Worm (Caenorhabditis elegans) whole organism, late embryonic: ENCODE data around the gene H43I07.4.

ENCODE experiments used
- C08G9.2 ChIP-seq: sonication (generic microtip); optimal IDR thresholded peaks from 2 replicates; lab custom pipeline; 2016; ENCODE audit warnings: mild to moderate bottlenecking, missing genetic modification characterization, moderate library complexity, missing compliant biosample characterization
- K02D7.2 ChIP-seq: sonication (generic microtip); optimal IDR thresholded peaks from 2 replicates; lab custom pipeline; 2017; ENCODE audit warnings: mild to moderate bottlenecking, missing genetic modification characterization, missing compliant biosample characterization
- T23F11.4 ChIP-seq: fragments of 200-800 bp; sonication (Bioruptor generic); optimal IDR thresholded peaks from 2 replicates; lab custom pipeline; 2018; ENCODE audit warnings: mild to moderate bottlenecking, missing genetic modification characterization, missing compliant biosample characterization
- Y22D7AL.16 ChIP-seq: sonication (generic microtip); optimal IDR thresholded peaks from 2 replicates; lab custom pipeline; 2016; ENCODE audit warnings: missing genetic modification characterization, missing compliant biosample characterization
- ahr-1 ChIP-seq: sonication (generic microtip); optimal IDR thresholded peaks from 2 replicates; lab custom pipeline; 2016; ENCODE audit warnings: missing genetic modification characterization, missing compliant biosample characterization
- ama-1 ChIP-seq: fragments of 150-350 bp; optimal IDR thresholded peaks from 2 replicates; lab custom pipeline; 2014
- ceh-14 ChIP-seq: sonication (generic microtip); optimal IDR thresholded peaks from 2 replicates; lab custom pipeline; 2016; ENCODE audit warnings: missing genotype, missing genetic modification characterization, missing compliant biosample characterization
- ceh-18 ChIP-seq: sonication (generic microtip); optimal IDR thresholded peaks from 2 replicates; lab custom pipeline; 2016; ENCODE audit warnings: missing genetic modification characterization, missing compliant biosample characterization
- ceh-30 ChIP-seq: fragments of 150-350 bp; optimal IDR thresholded peaks from 2 replicates; lab custom pipeline; 2014; ENCODE audit warnings: missing biosample characterization, missing genetic modification characterization
- ceh-31 ChIP-seq: sonication (generic microtip); optimal IDR thresholded peaks from 2 replicates; lab custom pipeline; 2016; ENCODE audit warnings: missing genetic modification characterization, missing compliant biosample characterization
- ceh-34 ChIP-seq: sonication (generic microtip); optimal IDR thresholded peaks from 2 replicates; lab custom pipeline; 2016; ENCODE audit warnings: mild to moderate bottlenecking, missing genetic modification characterization, missing compliant biosample characterization
- ceh-48 ChIP-seq: sonication (generic microtip); optimal IDR thresholded peaks from 2 replicates; lab custom pipeline; 2016; ENCODE audit warnings: missing genetic modification characterization, inconsistent platforms, missing compliant biosample characterization
- ceh-9 ChIP-seq: sonication (generic microtip); optimal IDR thresholded peaks from 2 replicates; lab custom pipeline; 2016; ENCODE audit warnings: mild to moderate bottlenecking, missing genetic modification characterization, inconsistent platforms, missing compliant biosample characterization
- dmd-4 ChIP-seq: sonication (generic microtip); optimal IDR thresholded peaks from 2 replicates; lab custom pipeline; 2016; ENCODE audit warnings: borderline replicate concordance, missing genetic modification characterization, missing compliant biosample characterization
- dve-1 ChIP-seq: sonication (generic microtip); optimal IDR thresholded peaks from 2 replicates; lab custom pipeline; 2017; ENCODE audit warnings: antibody characterized with exemption, mild to moderate bottlenecking, missing genetic modification characterization, missing compliant biosample characterization
- elt-4 ChIP-seq: sonication (generic microtip); optimal IDR thresholded peaks from 2 replicates; lab custom pipeline; 2016; ENCODE audit warnings: missing genetic modification characterization, missing compliant biosample characterization
- ets-4 ChIP-seq: sonication (generic microtip); optimal IDR thresholded peaks from 2 replicates; lab custom pipeline; 2016; ENCODE audit warnings: missing genetic modification characterization, missing compliant biosample characterization
- fax-1 ChIP-seq: sonication (generic microtip); optimal IDR thresholded peaks from 2 replicates; lab custom pipeline; 2016; ENCODE audit warnings: missing genotype, missing genetic modification characterization, missing compliant biosample characterization
- gmeb-2 ChIP-seq: sonication (generic microtip); optimal IDR thresholded peaks from 2 replicates; lab custom pipeline; 2016; ENCODE audit warnings: missing genetic modification characterization, inconsistent platforms, missing compliant biosample characterization
- hlh-13 ChIP-seq: fragments of 200-800 bp; sonication (Bioruptor generic); optimal IDR thresholded peaks from 2 replicates; lab custom pipeline; 2018; ENCODE audit warnings: mild to moderate bottlenecking, missing genetic modification characterization, missing compliant biosample characterization
- hlh-15 ChIP-seq: sonication (generic microtip); optimal IDR thresholded peaks from 2 replicates; lab custom pipeline; 2016; ENCODE audit warnings: missing genetic modification characterization, missing compliant biosample characterization
- hlh-30 ChIP-seq: sonication (generic microtip); optimal IDR thresholded peaks from 2 replicates; lab custom pipeline; 2017; ENCODE audit warnings: antibody characterized with exemption, missing genetic modification characterization, missing compliant biosample characterization; ENCODE audit not compliant: insufficient read depth
- lim-6 ChIP-seq: sonication (generic microtip); optimal IDR thresholded peaks from 2 replicates; lab custom pipeline; 2016; ENCODE audit warnings: missing genetic modification characterization, missing compliant biosample characterization
- madf-2 ChIP-seq: sonication (generic microtip); optimal IDR thresholded peaks from 2 replicates; lab custom pipeline; 2017; ENCODE audit warnings: missing genetic modification characterization, missing compliant biosample characterization
- mec-3 ChIP-seq: sonication (generic microtip); optimal IDR thresholded peaks from 2 replicates; lab custom pipeline; 2016; ENCODE audit warnings: borderline replicate concordance, missing genetic modification characterization, missing compliant biosample characterization
- nfya-1 ChIP-seq: sonication (generic microtip); optimal IDR thresholded peaks from 2 replicates; lab custom pipeline; 2017; ENCODE audit warnings: missing genetic modification characterization, mild to moderate bottlenecking, missing compliant biosample characterization, antibody characterized with exemption, moderate library complexity
- nhr-11 ChIP-seq: fragments of 150-350 bp; optimal IDR thresholded peaks from 2 replicates; lab custom pipeline; 2014; ENCODE audit warnings: missing biosample characterization, missing genetic modification characterization
- npax-4 ChIP-seq: sonication (generic microtip); optimal IDR thresholded peaks from 2 replicates; lab custom pipeline; 2016; ENCODE audit warnings: missing genetic modification characterization, missing compliant biosample characterization
- pat-9 ChIP-seq: fragments of 200-800 bp; sonication (Bioruptor generic); optimal IDR thresholded peaks from 2 replicates; lab custom pipeline; 2018; ENCODE audit warnings: mild to moderate bottlenecking, missing genetic modification characterization, moderate library complexity, missing compliant biosample characterization
- pax-1 ChIP-seq: fragments of 150-350 bp; optimal IDR thresholded peaks from 2 replicates; lab custom pipeline; 2014; ENCODE audit warnings: missing biosample characterization, missing genetic modification characterization
- pha-2 ChIP-seq: sonication (generic microtip); optimal IDR thresholded peaks from 2 replicates; lab custom pipeline; 2017; ENCODE audit warnings: mild to moderate bottlenecking, missing genetic modification characterization, missing compliant biosample characterization
- ref-2 ChIP-seq: sonication (generic microtip); optimal IDR thresholded peaks from 2 replicates; lab custom pipeline; 2016; ENCODE audit warnings: missing genetic modification characterization, missing compliant biosample characterization
- rnt-1 ChIP-seq: sonication (generic microtip); optimal IDR thresholded peaks from 2 replicates; lab custom pipeline; 2016; ENCODE audit warnings: missing genetic modification characterization, missing compliant biosample characterization
- sdc-2 ChIP-seq: sonication (generic microtip); optimal IDR thresholded peaks from 2 replicates; lab custom pipeline; 2016; ENCODE audit warnings: missing genotype, missing genetic modification characterization, missing compliant biosample characterization
- syd-9 ChIP-seq: sonication (generic microtip); optimal IDR thresholded peaks from 2 replicates; lab custom pipeline; 2016; ENCODE audit warnings: mild to moderate bottlenecking, missing genetic modification characterization, moderate library complexity, missing compliant biosample characterization
- tbx-7 ChIP-seq: sonication (generic microtip); optimal IDR thresholded peaks from 2 replicates; lab custom pipeline; 2016; ENCODE audit warnings: missing genotype, missing genetic modification characterization, missing compliant biosample characterization
- ttx-3 ChIP-seq: sonication (generic microtip); optimal IDR thresholded peaks from 2 replicates; lab custom pipeline; 2016; ENCODE audit warnings: missing genetic modification reagents, missing genetic modification characterization, missing compliant biosample characterization
- unc-55 ChIP-seq: sonication (generic microtip); optimal IDR thresholded peaks from 2 replicates; lab custom pipeline; 2017; ENCODE audit warnings: missing biosample characterization, missing genetic modification reagents, missing genetic modification characterization
- unc-86 ChIP-seq: sonication (generic microtip); optimal IDR thresholded peaks from 2 replicates; lab custom pipeline; 2016; ENCODE audit warnings: missing genetic modification characterization, missing compliant biosample characterization
- zip-5 ChIP-seq: sonication (generic microtip); optimal IDR thresholded peaks from 2 replicates; lab custom pipeline; 2016; ENCODE audit warnings: missing genetic modification characterization, missing compliant biosample characterization

H43I07.4 gene

DNA sequence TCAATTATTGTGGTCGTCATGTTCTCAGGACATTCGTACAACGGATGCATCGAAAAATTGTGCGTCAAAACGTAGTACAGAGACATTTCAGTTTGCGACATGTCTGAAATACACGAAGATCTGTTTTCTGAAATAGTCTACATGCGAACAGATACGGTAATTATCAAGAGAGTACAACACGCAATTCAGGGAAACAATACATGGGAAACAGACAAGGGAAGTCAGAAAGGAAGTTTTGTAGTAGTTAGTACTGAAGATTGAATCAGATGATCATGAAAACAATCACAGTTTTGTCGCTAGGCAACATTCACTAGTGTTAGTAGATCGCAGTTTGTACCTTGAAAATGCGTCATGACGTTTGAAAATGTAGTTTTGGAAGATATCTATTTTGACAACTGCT is 34.1 kb downstream of the H43I07.4 start, which contains the start of gene srt-13:
Gene srt-13 (minus strand): TSS at position 101 of the 400 bp plus-strand sequence.
- TF ChIP-seq ceh-30 (tag; lab: Kevin White, UChicago): no peak
- no peak for TF ChIP-seq nfya-1 (tag; lab: Kevin White, UChicago)
- TF ChIP-seq ceh-9 (tag; lab: Kevin White, UChicago): no peak
- no peak for TF ChIP-seq hlh-15 (tag; lab: Kevin White, UChicago)
- no peak for TF ChIP-seq pax-1
- no peak for TF ChIP-seq ceh-48 (tag; lab: Kevin White, UChicago)
- no peak for TF ChIP-seq unc-86 (tag; lab: Kevin White, UChicago)

DNA sequence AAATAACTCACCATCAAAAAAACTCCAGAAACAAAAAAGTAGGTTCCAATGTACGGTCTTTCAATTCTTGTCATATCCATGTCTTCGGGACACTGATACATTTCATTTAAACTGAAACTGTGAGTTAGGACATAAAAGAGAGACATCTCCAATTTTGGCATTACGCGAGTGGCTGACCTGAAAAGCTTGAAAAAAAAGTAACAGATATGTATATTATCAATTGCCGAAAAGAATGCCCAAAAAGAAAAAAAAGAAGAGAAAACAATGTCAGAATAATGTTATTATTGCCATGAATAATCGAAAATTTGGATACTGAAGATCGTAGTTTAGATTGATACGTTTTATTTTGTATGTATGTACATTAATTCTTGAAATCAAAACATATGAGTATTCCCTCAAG is 40.5 kb downstream of the H43I07.4 start, which contains the start of gene srt-14:
Gene srt-14 (minus strand): TSS at position 101 of the 400 bp plus-strand sequence.
- no peak for TF ChIP-seq ceh-34 (tag; lab: Kevin White, UChicago)
- no peak for TF ChIP-seq elt-4 (tag; lab: Kevin White, UChicago)
- TF ChIP-seq ceh-18 (tag; lab: Kevin White, UChicago): no peak
- no peak for TF ChIP-seq hlh-30 (tag; lab: Kevin White, UChicago)
- no peak for TF ChIP-seq sdc-2 (tag; lab: Kevin White, UChicago)
- TF ChIP-seq gmeb-2: no peak
- TF ChIP-seq ahr-1 (tag; lab: Kevin White, UChicago): no peak
- no peak for TF ChIP-seq hlh-13 (GFP tag; lab: Kevin White, UChicago)
- TF ChIP-seq pat-9 (tag; lab: Kevin White, UChicago): no peak
- no peak for TF ChIP-seq ttx-3 (tag; lab: Kevin White, UChicago)
- no peak for TF ChIP-seq tbx-7 (tag; lab: Kevin White, UChicago)
- TF ChIP-seq K02D7.2 (tag; lab: Kevin White, UChicago): no peak
- TF ChIP-seq ets-4: no peak
- TF ChIP-seq ceh-48 (tag; lab: Kevin White, UChicago): no peak
- no peak for TF ChIP-seq ceh-31
- no peak for TF ChIP-seq madf-2 (tag; lab: Kevin White, UChicago)
- TF ChIP-seq fax-1 (tag; lab: Kevin White, UChicago): no peak
- no peak for TF ChIP-seq pax-1
- no peak for TF ChIP-seq syd-9 (tag; lab: Kevin White, UChicago)
- TF ChIP-seq unc-86 (tag; lab: Kevin White, UChicago): no peak

DNA sequence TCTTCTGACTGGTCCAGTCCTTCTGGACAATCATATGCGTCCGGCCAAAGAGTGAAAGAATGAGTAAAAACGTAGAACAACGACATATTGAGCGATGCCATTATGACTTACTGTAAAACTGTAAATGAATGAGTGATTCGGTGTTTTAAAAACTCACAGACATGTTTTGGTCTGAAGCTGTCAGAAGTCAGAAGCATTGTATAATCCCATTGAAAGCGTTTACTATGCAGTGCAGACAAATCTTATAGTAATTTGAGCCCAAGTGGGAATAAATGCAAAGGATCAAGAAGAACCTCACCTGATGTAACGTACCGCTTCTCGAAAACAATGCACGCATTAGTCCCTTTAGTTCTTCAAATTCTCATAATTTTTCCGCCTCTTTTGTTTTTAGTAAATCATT is 44.1 kb downstream of the H43I07.4 start, which contains the start of gene srt-3:
Gene srt-3 (minus strand): TSS at position 101 of the 400 bp plus-strand sequence.
- no peak for TF ChIP-seq zip-5 (tag; lab: Kevin White, UChicago)
- TF ChIP-seq pax-1: no peak
- no peak for TF ChIP-seq dmd-4 (tag; lab: Kevin White, UChicago)
- TF ChIP-seq nhr-11 (tag; lab: Kevin White, UChicago): no peak
- no peak for TF ChIP-seq ceh-48 (tag; lab: Kevin White, UChicago)
- no peak for TF ChIP-seq ceh-14 (tag; lab: Kevin White, UChicago)

DNA sequence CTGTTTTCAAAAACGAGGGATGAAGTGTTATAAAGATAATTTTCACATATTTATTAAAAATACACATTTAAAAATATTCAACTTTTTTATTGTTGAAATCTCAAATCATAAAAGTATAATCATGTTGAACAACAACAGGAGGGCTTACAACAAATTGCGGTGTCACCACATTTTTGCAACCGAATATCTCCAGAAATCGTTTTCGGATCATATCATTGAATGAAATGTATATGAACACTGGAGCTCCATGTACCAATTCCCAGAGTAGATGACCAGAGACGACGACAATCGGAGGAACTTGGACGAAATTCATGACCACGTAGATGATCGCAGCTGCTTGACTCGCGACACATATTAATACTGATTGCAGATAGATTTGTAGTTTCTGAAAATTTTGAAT is 45.4 kb downstream of the H43I07.4 start:
- no peak for TF ChIP-seq syd-9 (tag; lab: Kevin White, UChicago)
- no peak for TF ChIP-seq ahr-1 (tag; lab: Kevin White, UChicago)
- TF ChIP-seq lim-6 (tag; lab: Kevin White, UChicago): no peak
- no peak for TF ChIP-seq mec-3 (tag; lab: Kevin White, UChicago)
- TF ChIP-seq elt-4 (tag; lab: Kevin White, UChicago): no peak
- no peak for TF ChIP-seq Y22D7AL.16 (tag; lab: Kevin White, UChicago)
- TF ChIP-seq tbx-7 (tag; lab: Kevin White, UChicago): no peak
- TF ChIP-seq pax-1: no peak
- no peak for TF ChIP-seq npax-4 (tag; lab: Kevin White, UChicago)
- TF ChIP-seq nhr-11 (tag; lab: Kevin White, UChicago): no peak
- TF ChIP-seq T23F11.4: no peak
- no peak for TF ChIP-seq ama-1 (lab: Kevin White, UChicago)
- no peak for TF ChIP-seq pha-2 (tag; lab: Kevin White, UChicago)
- no peak for TF ChIP-seq dve-1 (tag; lab: Kevin White, UChicago)
- no peak for TF ChIP-seq hlh-13 (GFP tag; lab: Kevin White, UChicago)
- no peak for TF ChIP-seq unc-55 (GFP tag; lab: Kevin White, UChicago)
- no peak for TF ChIP-seq hlh-15 (tag; lab: Kevin White, UChicago)
- TF ChIP-seq C08G9.2: no peak
- no peak for TF ChIP-seq ref-2 (tag; lab: Kevin White, UChicago)
- TF ChIP-seq rnt-1: no peak
